Worm (Caenorhabditis elegans): ENCODE data around the gene tba-4.
"Not testable (repeated sequence)": the region's sequence is repeated elsewhere in the genome, so short reads cannot be mapped to it uniquely, and the experiment has no call there.

- not testable (repeated sequence) for TF ChIP-seq unc-130 (GFP tag; optimal IDR thresholded peaks at IDR 0.05); pha-4 (tag; optimal IDR thresholded peaks at IDR 0.05); F10E7.11 (tag; optimal IDR thresholded peaks at IDR 0.05); sptf-2 (GFP tag; optimal IDR thresholded peaks at IDR 0.05); hlh-12 (tag; optimal IDR thresholded peaks at IDR 0.05); snpc-4 (GFP tag; optimal IDR thresholded peaks at IDR 0.05); snpc-4 (tag; optimal IDR thresholded peaks at IDR 0.05); unc-62 (GFP tag; optimal IDR thresholded peaks at IDR 0.05); nhr-90 (tag; optimal IDR thresholded peaks at IDR 0.05); ZK185.1 (tag; optimal IDR thresholded peaks at IDR 0.05; ENCODE audit: poor library complexity, severe bottlenecking); B0261.1 (tag; optimal IDR thresholded peaks at IDR 0.05); gei-17 (GFP tag; optimal IDR thresholded peaks at IDR 0.05); cebp-2 (GFP tag; IDR thresholded peaks at IDR 0.05); sea-2 (GFP tag; IDR thresholded peaks at IDR 0.05)
These were observed 4.4 kb downstream of the tba-4 start, which contains the start of gene Y19D2B.1 for ce11 chrII:10922874-10923273.
